Fruit fly (Drosophila melanogaster) whole organism, prepupa: Measurements from ENCODE around the gene Ranbp16.

ENCODE experiments used
- CG11294 ChIP-seq: fragments of 200-800 bp; sonication (Bioruptor generic); IDR thresholded peaks from 2 replicates; pipeline ENCODE4 v1.3.6; 2022; ENCODE audit warnings: missing biosample characterization, missing genetic modification characterization
- CG15336 ChIP-seq: fragments of 200-800 bp; sonication (Bioruptor generic); IDR thresholded peaks from 2 replicates; pipeline ENCODE4 v1.3.6; 2022; ENCODE audit warnings: missing biosample characterization, missing genetic modification characterization
- CG3919 ChIP-seq: fragments of 200-800 bp; sonication (Bioruptor generic); optimal IDR thresholded peaks from 3 replicates; lab custom pipeline; 2016; ENCODE audit warnings: missing biosample characterization, missing genetic modification characterization
- Eip75B ChIP-seq: fragments of 200-800 bp; sonication (Bioruptor generic); optimal IDR thresholded peaks from 3 replicates; lab custom pipeline; 2016; ENCODE audit warnings: missing biosample characterization, missing genetic modification characterization

DNA sequence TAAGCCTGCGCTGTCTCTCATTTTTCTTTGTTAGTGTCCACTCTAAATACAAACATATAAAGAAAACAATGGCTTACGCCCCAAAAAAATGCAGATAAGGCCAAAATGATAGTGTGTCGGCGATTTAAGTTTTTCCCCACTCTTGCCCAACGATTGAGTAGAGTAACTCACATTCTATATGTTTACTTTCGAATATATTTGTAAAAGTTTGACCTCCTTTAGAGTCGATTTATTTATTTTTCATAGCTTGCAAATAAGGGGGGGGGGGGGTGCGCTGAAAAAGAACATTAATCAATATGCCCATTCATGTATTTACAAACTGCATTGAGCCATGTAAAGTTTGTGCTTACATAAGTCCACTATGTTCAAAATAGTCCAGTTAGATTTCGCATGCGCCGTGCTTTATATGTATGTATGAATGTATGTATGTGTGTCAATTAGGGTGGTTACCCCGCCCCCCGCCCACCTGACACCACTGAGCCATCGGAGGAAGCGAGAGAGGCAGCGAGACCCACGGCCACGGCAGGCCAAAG, 39.9 kb downstream of the Ranbp16 start:
- TF ChIP-seq CG3919 (GFP tag; lab: Kevin White, UChicago) (no peak), Eip75B (GFP tag; lab: Kevin White, UChicago) (no peak), CG11294 (no peak), CG15336 (GFP tag; lab: Robert Waterston, UW) (no peak)
